Worm (Caenorhabditis elegans): ENCODE measurements around the gene C25H3.10.

- TF ChIP-seq ztf-11 (tag; optimal IDR thresholded peaks at IDR 0.05): no peak
- TF ChIP-seq cnd-1 (tag; optimal IDR thresholded peaks at IDR 0.05): no peak
- no peak for TF ChIP-seq elt-3 (tag; optimal IDR thresholded peaks at IDR 0.05)
- TF ChIP-seq pha-4 (tag; optimal IDR thresholded peaks at IDR 0.05): no peak
- TF ChIP-seq ceh-39 (tag; optimal IDR thresholded peaks at IDR 0.05): no peak
- no peak for TF ChIP-seq unc-62 (GFP tag; optimal IDR thresholded peaks at IDR 0.05)
- no peak for TF ChIP-seq ces-1 (GFP tag; optimal IDR thresholded peaks at IDR 0.05)
- no peak for TF ChIP-seq nhr-28 (tag; optimal IDR thresholded peaks at IDR 0.05)
- no peak for TF ChIP-seq lin-32 (GFP tag; optimal IDR thresholded peaks at IDR 0.05)
- TF ChIP-seq unc-39 (tag; optimal IDR thresholded peaks at IDR 0.05): no peak
- TF ChIP-seq mab-5 (tag; optimal IDR thresholded peaks at IDR 0.05): no peak
- TF ChIP-seq nhr-237 (tag; optimal IDR thresholded peaks at IDR 0.05): no peak
- no peak for TF ChIP-seq lin-13 (tag; optimal IDR thresholded peaks at IDR 0.05)
- TF ChIP-seq ham-2 (GFP tag; optimal IDR thresholded peaks at IDR 0.05): no peak
These were observed 48.5 kb upstream of the C25H3.10 start for ce11 chrII:5747312-5747711.

All from whole organism, mixed stage, embryonic.